Worm (Caenorhabditis elegans): ENCODE data around the gene tra-4.

ce11 chrX:2890041-2890650 lies 32.7 kb upstream of the tra-4 start:
- no peak for TF ChIP-seq scrt-1 (GFP tag; IDR thresholded peaks at IDR 0.05)
- TF ChIP-seq ama-1 (optimal IDR thresholded peaks at IDR 0.05): no peak
- no peak for TF ChIP-seq aly-1 (tag; optimal IDR thresholded peaks at IDR 0.05)
- no peak for TF ChIP-seq flt-1 (GFP tag; IDR thresholded peaks at IDR 0.05)
- TF ChIP-seq pes-1 (GFP tag; IDR thresholded peaks at IDR 0.05): no peak
- TF ChIP-seq tra-4 (tag; optimal IDR thresholded peaks at IDR 0.05): no peak
- no peak for TF ChIP-seq tbx-11 (GFP tag; IDR thresholded peaks at IDR 0.05)
- no peak for TF ChIP-seq tbx-37 (GFP tag; conservative IDR thresholded peaks at IDR 0.05)

Data from whole organism, early embryonic.